Fruit fly (Drosophila melanogaster) whole organism, prepupa: Measurements from ENCODE around the gene brat.

Experiments
- CG15336 ChIP-seq: fragments of 200-800 bp; sonication (Bioruptor generic); IDR thresholded peaks from 2 replicates; pipeline ENCODE4 v1.3.6; 2022; ENCODE audit warnings: missing biosample characterization, missing genetic modification characterization
- CG16779 ChIP-seq: fragments of 200-800 bp; sonication (Bioruptor generic); optimal IDR thresholded peaks from 3 replicates; lab custom pipeline; 2017; ENCODE audit warnings: missing biosample characterization, mild to moderate bottlenecking, missing genetic modification characterization
- CG34406 ChIP-seq: fragments of 200-800 bp; sonication (Bioruptor generic); optimal IDR thresholded peaks from 3 replicates; lab custom pipeline; 2016; ENCODE audit warnings: missing biosample characterization, missing genetic modification characterization
- CG6163 ChIP-seq: fragments of 200-800 bp; sonication (Bioruptor generic); IDR thresholded peaks from 3 replicates; pipeline ENCODE4 v1.3.6; 2022; ENCODE audit warnings: missing biosample characterization, missing genetic modification characterization
- CG8319 ChIP-seq: fragments of 200-800 bp; sonication (Bioruptor generic); optimal IDR thresholded peaks from 3 replicates; lab custom pipeline; 2016; ENCODE audit warnings: missing biosample characterization, missing genetic modification characterization
- CG9139 ChIP-seq: fragments of 200-800 bp; sonication (Bioruptor generic); optimal IDR thresholded peaks from 3 replicates; lab custom pipeline; 2017; ENCODE audit warnings: missing biosample characterization, mild to moderate bottlenecking, missing genetic modification characterization
- Gug ChIP-seq: fragments of 200-800 bp; sonication (Bioruptor generic); IDR thresholded peaks from 2 replicates; pipeline ENCODE4 v1.3.6; 2022; ENCODE audit warnings: missing biosample characterization, missing genetic modification characterization
- Smox ChIP-seq: fragments of 200-800 bp; sonication (Bioruptor generic); optimal IDR thresholded peaks from 3 replicates; lab custom pipeline; 2016; ENCODE audit warnings: missing biosample characterization, missing genetic modification characterization
- Sox102F ChIP-seq: fragments of 200-800 bp; sonication (Bioruptor generic); optimal IDR thresholded peaks from 2 replicates; lab custom pipeline; 2016; ENCODE audit warnings: missing biosample characterization, mild to moderate bottlenecking, missing genetic modification characterization
- lz ChIP-seq: fragments of 200-800 bp; sonication (Bioruptor generic); optimal IDR thresholded peaks from 3 replicates; lab custom pipeline; 2016; ENCODE audit warnings: missing biosample characterization, missing genetic modification characterization
- topi ChIP-seq: fragments of 200-800 bp; sonication (Bioruptor generic); optimal IDR thresholded peaks from 3 replicates; lab custom pipeline; 2016; ENCODE audit warnings: missing biosample characterization, missing genetic modification characterization

DNA sequence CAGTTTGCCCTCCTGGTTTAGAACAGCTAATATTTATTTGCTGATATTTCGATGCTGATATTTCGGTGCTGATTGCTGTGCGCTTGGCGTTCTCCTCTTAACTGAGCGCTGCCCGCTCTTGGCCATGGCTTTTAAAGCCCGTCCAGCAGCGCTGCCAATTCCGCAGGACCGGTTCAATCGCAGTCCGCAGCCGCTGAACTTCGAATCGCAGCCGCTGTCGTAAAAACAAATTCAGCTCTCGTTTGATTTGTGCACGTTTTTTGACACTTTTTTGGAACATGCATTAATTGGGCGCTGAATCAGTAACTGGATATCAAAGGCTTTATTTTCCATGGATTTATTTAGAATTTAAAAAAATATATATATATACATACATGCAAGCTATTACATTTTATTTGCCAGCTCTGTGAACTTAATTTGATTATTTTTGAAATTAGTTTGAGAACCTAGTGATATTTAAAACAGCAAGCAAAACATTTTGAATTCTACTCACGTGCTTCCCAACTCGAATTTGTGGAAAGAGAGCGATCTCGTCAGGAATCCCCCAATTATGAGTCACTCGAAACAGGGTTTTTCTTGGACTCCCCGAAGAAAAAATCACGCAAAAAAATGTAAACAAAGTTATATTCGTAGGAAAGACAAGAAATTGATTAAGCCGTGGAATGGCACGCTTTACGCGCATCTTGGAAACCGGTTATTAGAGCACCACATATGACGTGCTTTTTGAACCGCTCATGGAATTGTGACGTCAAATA is 13.2 kb upstream of the brat start, which contains the start of gene Ddc:
- TF ChIP-seq CG15336 (GFP tag; lab: Robert Waterston, UW) (no peak), Sox102F (GFP tag; lab: Kevin White, UChicago) (no peak), lz (GFP tag; lab: Kevin White, UChicago) (no peak), CG6163 (no peak), CG8319 (GFP tag; lab: Kevin White, UChicago) (no peak), CG9139 (GFP tag; lab: Kevin White, UChicago) (no peak), topi (GFP tag; lab: Kevin White, UChicago) (no peak), Gug (no peak), CG16779 (tag; lab: Kevin White, UChicago) (no peak), CG34406 (GFP tag; lab: Kevin White, UChicago) (no peak), Smox (GFP tag; lab: Kevin White, UChicago) (no peak)
